Worm (Caenorhabditis elegans): ENCODE results near the gene ulp-1.

ulp-1 gene

ce11 chrIII:5160803-5161202 lies 8.8 kb downstream of the ulp-1 start:
- no peak for TF ChIP-seq unc-130 (tag; optimal IDR thresholded peaks at IDR 0.05)
- no peak for TF ChIP-seq nhr-237 (tag; optimal IDR thresholded peaks at IDR 0.05)
- no peak for TF ChIP-seq mep-1 (tag; optimal IDR thresholded peaks at IDR 0.05)
- no peak for TF ChIP-seq fos-1 (tag; optimal IDR thresholded peaks at IDR 0.05)
- no peak for TF ChIP-seq skn-1 (tag; optimal IDR thresholded peaks at IDR 0.05)
- TF ChIP-seq aha-1 (tag; optimal IDR thresholded peaks at IDR 0.05) = no peak
- no peak for TF ChIP-seq lsy-2 (tag; optimal IDR thresholded peaks at IDR 0.05)
- no peak for TF ChIP-seq jun-1 (tag; optimal IDR thresholded peaks at IDR 0.05)
- no peak for TF ChIP-seq egl-13 (tag; optimal IDR thresholded peaks at IDR 0.05)
- no peak for TF ChIP-seq pqm-1 (tag; optimal IDR thresholded peaks at IDR 0.05)
- no peak for TF ChIP-seq blmp-1 (tag; optimal IDR thresholded peaks at IDR 0.05)
- TF ChIP-seq irx-1 (tag; optimal IDR thresholded peaks at IDR 0.05) = no peak
- TF ChIP-seq hlh-17 (GFP tag; optimal IDR thresholded peaks at IDR 0.05; ENCODE audit: borderline replicate concordance) = no peak
- no peak for TF ChIP-seq efl-3 (GFP tag; optimal IDR thresholded peaks at IDR 0.05)
- TF ChIP-seq lin-39 (tag; optimal IDR thresholded peaks at IDR 0.05) = no peak
- no peak for TF ChIP-seq ets-5 (GFP tag; IDR thresholded peaks at IDR 0.05)
- TF ChIP-seq ceh-90 (tag; optimal IDR thresholded peaks at IDR 0.05) = no peak
- TF ChIP-seq nhr-28 (tag; optimal IDR thresholded peaks at IDR 0.05) = no peak
- no peak for TF ChIP-seq nhr-20 (tag; optimal IDR thresholded peaks at IDR 0.05)

- no peak for TF ChIP-seq nhr-77 (tag; optimal IDR thresholded peaks at IDR 0.05)
- no peak for TF ChIP-seq nhr-12 (tag; optimal IDR thresholded peaks at IDR 0.05)
These were observed 10.1 kb downstream of the ulp-1 start, which contains the start of gene T10F2.5 for ce11 chrIII:5159505-5159904. TSS of gene T10F2.5 (minus strand) at chrIII:5159605.

ce11 chrIII:5158674-5159073 lies 10.9 kb downstream of the ulp-1 start, which contains the start of gene oxy-4:
TSS of gene oxy-4 (minus strand) at chrIII:5158774.
- TF ChIP-seq lin-15B (tag; optimal IDR thresholded peaks at IDR 0.05) = no peak
- no peak for TF ChIP-seq sup-37 (GFP tag; optimal IDR thresholded peaks at IDR 0.05)
- TF ChIP-seq jun-1 (tag; optimal IDR thresholded peaks at IDR 0.05) = no peak
- TF ChIP-seq snu-23 (GFP tag; optimal IDR thresholded peaks at IDR 0.05) = no peak
- no peak for TF ChIP-seq Y116A8C.19 (tag; optimal IDR thresholded peaks at IDR 0.05; ENCODE audit: borderline replicate concordance)
- no peak for TF ChIP-seq nhr-77 (tag; optimal IDR thresholded peaks at IDR 0.05)
- no peak for TF ChIP-seq lin-35 (GFP tag; optimal IDR thresholded peaks at IDR 0.05)
- TF ChIP-seq irx-1 (tag; optimal IDR thresholded peaks at IDR 0.05) = no peak
- no peak for TF ChIP-seq nhr-90 (tag; optimal IDR thresholded peaks at IDR 0.05; ENCODE audit: poor library complexity)
- TF ChIP-seq efl-3 (GFP tag; optimal IDR thresholded peaks at IDR 0.05) = no peak
- no peak for TF ChIP-seq mef-2 (tag; optimal IDR thresholded peaks at IDR 0.05)
- no peak for TF ChIP-seq unc-86 (tag; optimal IDR thresholded peaks at IDR 0.05)
- no peak for TF ChIP-seq lin-14 (GFP tag; optimal IDR thresholded peaks at IDR 0.05)
- no peak for TF ChIP-seq ceh-90 (tag; optimal IDR thresholded peaks at IDR 0.05)
- no peak for TF ChIP-seq nhr-11 (tag; optimal IDR thresholded peaks at IDR 0.05)
- TF ChIP-seq ets-5 (GFP tag; IDR thresholded peaks at IDR 0.05) = no peak
- no peak for TF ChIP-seq C16A3.4 (tag; optimal IDR thresholded peaks at IDR 0.05)
- TF ChIP-seq ceh-8 (GFP tag; optimal IDR thresholded peaks at IDR 0.05) = no peak

ce11 chrIII:5155393-5155792 lies 14.2 kb downstream of the ulp-1 start:
- no peak for TF ChIP-seq lin-14 (GFP tag; optimal IDR thresholded peaks at IDR 0.05)
- no peak for TF ChIP-seq mef-2 (tag; optimal IDR thresholded peaks at IDR 0.05)
- no peak for TF ChIP-seq fkh-4 (tag; optimal IDR thresholded peaks at IDR 0.05; ENCODE audit: borderline replicate concordance)
- no peak for TF ChIP-seq tlp-1 (tag; optimal IDR thresholded peaks at IDR 0.05)
- no peak for TF ChIP-seq pax-3 (tag; optimal IDR thresholded peaks at IDR 0.05)
- TF ChIP-seq nhr-76 (tag; optimal IDR thresholded peaks at IDR 0.05) = no peak
- TF ChIP-seq unc-62 (GFP tag; optimal IDR thresholded peaks at IDR 0.05) = no peak
- no peak for TF ChIP-seq unc-130 (tag; optimal IDR thresholded peaks at IDR 0.05)
- no peak for TF ChIP-seq ceh-88 (GFP tag; IDR thresholded peaks at IDR 0.05)
- TF ChIP-seq zag-1 (tag; optimal IDR thresholded peaks at IDR 0.05) = no peak
- TF ChIP-seq hlh-17 (GFP tag; optimal IDR thresholded peaks at IDR 0.05; ENCODE audit: borderline replicate concordance) = no peak
- no peak for TF ChIP-seq ceh-82 (tag; optimal IDR thresholded peaks at IDR 0.05)
- TF ChIP-seq dpl-1 (GFP tag; optimal IDR thresholded peaks at IDR 0.05) = no peak
- TF ChIP-seq elt-3 (tag; optimal IDR thresholded peaks at IDR 0.05) = no peak
- TF ChIP-seq C34B4.2 (tag; optimal IDR thresholded peaks at IDR 0.05) = no peak

Data from whole organism, L1 larva.